Worm (Caenorhabditis elegans) whole organism, L4/young adult: ENCODE data around the gene C15H11.11.

ENCODE experiments used
- W03F9.2 ChIP-seq: fragments of 150-350 bp; optimal IDR thresholded peaks from 2 replicates; lab custom pipeline; 2014; ENCODE audit warnings: missing biosample characterization, missing genetic modification characterization
- dao-5 ChIP-seq: sonication (generic microtip); optimal IDR thresholded peaks from 2 replicates; lab custom pipeline; 2016; ENCODE audit warnings: missing genotype, missing genetic modification characterization, moderate library complexity, missing compliant biosample characterization
- him-1 ChIP-seq: sonication (generic microtip); optimal IDR thresholded peaks from 2 replicates; lab custom pipeline; 2016; ENCODE audit warnings: missing genotype, missing genetic modification reagents, missing genetic modification characterization, missing compliant biosample characterization

DNA sequence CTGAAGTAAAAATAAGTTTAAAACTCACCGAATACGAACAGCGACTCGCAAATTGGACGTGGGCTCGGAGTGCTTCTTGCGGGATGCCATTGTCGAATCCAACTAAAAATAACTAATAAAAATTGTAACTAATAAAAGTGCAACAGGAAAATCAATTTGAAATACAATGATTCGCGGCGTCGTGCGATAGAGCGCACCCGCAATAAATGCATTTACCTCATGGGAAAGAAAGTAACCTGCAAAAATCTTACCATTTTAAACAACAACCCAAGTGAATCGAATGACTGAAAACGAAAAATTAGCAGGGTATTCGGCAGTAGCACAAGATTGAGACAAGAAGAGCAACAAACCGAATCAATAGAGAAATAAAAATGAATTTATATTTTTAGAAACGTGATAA, 41.3 kb downstream of the C15H11.11 start, which contains the start of gene bmk-1:
- TF ChIP-seq dao-5 = no peak
- TF ChIP-seq W03F9.2 (tag; lab: Kevin White, UChicago) = no peak
- TF ChIP-seq him-1 (tag; lab: Kevin White, UChicago) = no peak
